Worm (Caenorhabditis elegans): Measurements from ENCODE around the gene pcyt-2.2.

DNA sequence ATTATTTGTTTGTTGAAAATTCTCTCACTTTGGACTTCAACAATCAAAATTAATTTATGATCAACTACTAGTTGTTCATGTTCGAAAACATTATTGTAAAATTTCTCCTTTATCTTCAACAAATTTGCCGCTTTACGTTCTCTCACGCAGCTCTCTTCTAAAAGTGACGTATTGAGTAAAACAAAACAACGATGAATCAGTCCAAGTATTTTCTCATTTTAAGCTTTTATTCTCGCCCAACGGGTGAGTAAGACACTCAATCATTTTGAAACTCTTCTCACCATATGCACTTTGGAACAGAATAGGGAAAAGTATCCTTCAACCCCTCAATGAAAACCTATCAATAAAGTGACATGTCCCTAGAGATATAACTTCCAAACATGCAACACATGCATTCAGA, 10.7 kb upstream of the pcyt-2.2 start:
- no peak for TF ChIP-seq snpc-4 (tag; optimal IDR thresholded peaks at IDR 0.05)
- no peak for TF ChIP-seq unc-62 (GFP tag; optimal IDR thresholded peaks at IDR 0.05)
- TF ChIP-seq zip-8 (tag; optimal IDR thresholded peaks at IDR 0.05): no peak
- TF ChIP-seq nhr-237 (tag; optimal IDR thresholded peaks at IDR 0.05): no peak
- no peak for TF ChIP-seq pha-4 (tag; optimal IDR thresholded peaks at IDR 0.05)
- no peak for TF ChIP-seq ceh-43 (GFP tag; optimal IDR thresholded peaks at IDR 0.05)
- TF ChIP-seq nhr-76 (tag; optimal IDR thresholded peaks at IDR 0.05): no peak
- TF ChIP-seq lsy-2 (tag; optimal IDR thresholded peaks at IDR 0.05): no peak
- no peak for TF ChIP-seq elt-1 (tag; optimal IDR thresholded peaks at IDR 0.05; ENCODE audit: borderline replicate concordance, insufficient read depth)
- TF ChIP-seq nhr-2 (tag; optimal IDR thresholded peaks at IDR 0.05): no peak
